Worm (Caenorhabditis elegans) whole organism, L4/young adult: ENCODE results near the gene copd-1.

Experiments
- W03F9.2 ChIP-seq: fragments of 150-350 bp; optimal IDR thresholded peaks from 2 replicates; lab custom pipeline; 2014; ENCODE audit warnings: missing biosample characterization, missing genetic modification characterization
- him-1 ChIP-seq: sonication (generic microtip); optimal IDR thresholded peaks from 2 replicates; lab custom pipeline; 2016; ENCODE audit warnings: missing genotype, missing genetic modification reagents, missing genetic modification characterization, missing compliant biosample characterization

DNA sequence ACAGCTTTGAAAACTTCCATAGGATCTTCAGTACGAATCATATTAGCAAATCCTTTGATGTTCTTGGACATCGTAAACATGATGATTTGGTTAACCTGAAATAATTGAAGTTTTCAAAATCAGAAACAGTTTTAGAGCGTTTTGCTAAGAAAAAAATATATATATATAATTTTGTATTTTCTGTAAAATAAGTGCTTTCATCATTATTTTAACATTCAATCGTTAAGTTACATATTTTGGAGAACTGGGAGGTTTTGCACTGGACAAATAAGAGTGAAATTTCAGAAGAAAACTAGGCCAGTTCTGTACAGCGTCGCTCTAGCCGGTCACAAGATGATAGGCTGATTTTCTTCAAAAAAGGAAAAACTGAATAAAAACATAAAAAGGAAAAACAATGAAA lies 46.3 kb downstream of the copd-1 start, which contains the start of gene F27B3.6:
- no peak for TF ChIP-seq W03F9.2 (tag; lab: Kevin White, UChicago)
- TF ChIP-seq him-1 (tag; lab: Kevin White, UChicago): no peak
